Worm (Caenorhabditis elegans) whole organism, L2 larva: ENCODE measurements around the gene oac-38.

Source experiments
- F13H6.1 ChIP-seq: sonication (generic microtip); optimal IDR thresholded peaks from 2 replicates; lab custom pipeline; 2016; ENCODE audit warnings: missing genetic modification characterization, missing compliant biosample characterization
- Y55F3AM.14 ChIP-seq: fragments of 200-800 bp; sonication (Bioruptor generic); optimal IDR thresholded peaks from 2 replicates; lab custom pipeline; 2018; ENCODE audit warnings: mild to moderate bottlenecking, missing genetic modification characterization, missing compliant biosample characterization
- ZK546.5 ChIP-seq: sonication (generic microtip); optimal IDR thresholded peaks from 2 replicates; lab custom pipeline; 2017; ENCODE audit warnings: missing biosample characterization, missing genetic modification characterization
- alr-1 ChIP-seq: fragments of 150-350 bp; optimal IDR thresholded peaks from 2 replicates; lab custom pipeline; 2014; ENCODE audit warnings: missing biosample characterization, missing genetic modification characterization
- aly-2 ChIP-seq: fragments of 150-350 bp; optimal IDR thresholded peaks from 2 replicates; lab custom pipeline; 2014; ENCODE audit warnings: missing biosample characterization, missing genetic modification characterization
- ama-1 ChIP-seq: fragments of 150-350 bp; optimal IDR thresholded peaks from 2 replicates; lab custom pipeline; 2018; ENCODE audit warnings: inconsistent platforms
- blmp-1 ChIP-seq: sonication (generic microtip); optimal IDR thresholded peaks from 2 replicates; lab custom pipeline; 2017; ENCODE audit warnings: missing genetic modification characterization, mild to moderate bottlenecking, missing compliant biosample characterization, antibody characterized with exemption, moderate library complexity; ENCODE audit not compliant: insufficient read depth
- ceh-82 ChIP-seq: fragments of 150-350 bp; optimal IDR thresholded peaks from 2 replicates; lab custom pipeline; 2014; ENCODE audit warnings: missing biosample characterization, missing genetic modification characterization
- crh-2 ChIP-seq: sonication (generic microtip); optimal IDR thresholded peaks from 2 replicates; lab custom pipeline; 2017; ENCODE audit warnings: missing biosample characterization, missing genetic modification characterization
- dmd-4 ChIP-seq: sonication (generic microtip); optimal IDR thresholded peaks from 2 replicates; lab custom pipeline; 2017; ENCODE audit warnings: missing biosample characterization, missing genetic modification characterization
- egl-27 ChIP-seq: sonication (generic microtip); optimal IDR thresholded peaks from 3 replicates; lab custom pipeline; 2017; ENCODE audit warnings: missing biosample characterization, missing genetic modification reagents, missing genetic modification characterization
- elt-1 ChIP-seq: fragments of 150-350 bp; optimal IDR thresholded peaks from 2 replicates; lab custom pipeline; 2014; ENCODE audit warnings: missing biosample characterization, missing genetic modification characterization
- elt-3 ChIP-seq: sonication (generic microtip); optimal IDR thresholded peaks from 2 replicates; lab custom pipeline; 2017; ENCODE audit warnings: missing biosample characterization, missing genetic modification characterization
- fos-1 ChIP-seq: fragments of 150-350 bp; optimal IDR thresholded peaks from 2 replicates; lab custom pipeline; 2014; ENCODE audit warnings: missing biosample characterization, missing genetic modification characterization
- lin-13 ChIP-seq: fragments of 150-350 bp; optimal IDR thresholded peaks from 2 replicates; lab custom pipeline; 2014; ENCODE audit warnings: missing biosample characterization, missing genetic modification reagents, missing genetic modification characterization
- mab-5 ChIP-seq: fragments of 150-350 bp; optimal IDR thresholded peaks from 2 replicates; lab custom pipeline; 2014; ENCODE audit warnings: missing biosample characterization, missing genetic modification characterization
- mbf-1 ChIP-seq: sonication (generic microtip); optimal IDR thresholded peaks from 2 replicates; lab custom pipeline; 2017; ENCODE audit warnings: missing biosample characterization, missing genetic modification characterization
- mdl-1 ChIP-seq, 2 experiments: fragments of 150-350 bp in 1 of 2; sonication (generic microtip) in 1 of 2; optimal IDR thresholded peaks; 2 replicates each; lab custom pipeline; 2017; ENCODE audit warnings: missing biosample characterization in 2 of 2, missing genetic modification characterization in 2 of 2
- nhr-10 ChIP-seq: sonication (generic microtip); optimal IDR thresholded peaks from 2 replicates; lab custom pipeline; 2017; ENCODE audit warnings: missing biosample characterization, missing genetic modification characterization
- nhr-11 ChIP-seq: fragments of 150-350 bp; optimal IDR thresholded peaks from 2 replicates; lab custom pipeline; 2014; ENCODE audit warnings: missing biosample characterization, missing genetic modification characterization
- nhr-12 ChIP-seq: fragments of 150-350 bp; optimal IDR thresholded peaks from 2 replicates; lab custom pipeline; 2014; ENCODE audit warnings: missing biosample characterization, missing genetic modification characterization
- nhr-129 ChIP-seq: fragments of 150-350 bp; optimal IDR thresholded peaks from 2 replicates; lab custom pipeline; 2014; ENCODE audit warnings: missing biosample characterization, missing genetic modification characterization
- nhr-21 ChIP-seq: fragments of 150-350 bp; optimal IDR thresholded peaks from 2 replicates; lab custom pipeline; 2014; ENCODE audit warnings: missing biosample characterization, missing genetic modification characterization
- nhr-23 ChIP-seq: fragments of 150-350 bp; optimal IDR thresholded peaks from 2 replicates; lab custom pipeline; 2014; ENCODE audit warnings: missing biosample characterization, missing genetic modification reagents, missing genetic modification characterization
- nhr-237 ChIP-seq: fragments of 150-350 bp; optimal IDR thresholded peaks from 2 replicates; lab custom pipeline; 2014; ENCODE audit warnings: missing biosample characterization, missing genetic modification characterization
- nhr-6 ChIP-seq: fragments of 150-350 bp; optimal IDR thresholded peaks from 2 replicates; lab custom pipeline; 2014; ENCODE audit warnings: missing biosample characterization, missing genetic modification characterization
- nhr-77 ChIP-seq: fragments of 150-350 bp; optimal IDR thresholded peaks from 2 replicates; lab custom pipeline; 2014; ENCODE audit warnings: missing biosample characterization, missing genetic modification characterization
- sem-4 ChIP-seq: fragments of 150-350 bp; optimal IDR thresholded peaks from 2 replicates; lab custom pipeline; 2014; ENCODE audit warnings: missing biosample characterization, missing genetic modification reagents, missing genetic modification characterization
- skn-1 ChIP-seq: sonication (generic microtip); optimal IDR thresholded peaks from 2 replicates; lab custom pipeline; 2017; ENCODE audit warnings: missing biosample characterization, missing genetic modification characterization
- sma-3 ChIP-seq: sonication (generic microtip); optimal IDR thresholded peaks from 2 replicates; lab custom pipeline; 2016; ENCODE audit warnings: missing genetic modification reagents, missing genetic modification characterization, missing compliant biosample characterization
- sma-9 ChIP-seq, 2 experiments: fragments of 150-350 bp in 1 of 2; sonication (generic microtip) in 1 of 2; optimal IDR thresholded peaks; 2 replicates each; lab custom pipeline; 2014 to 2016; ENCODE audit warnings: missing genetic modification characterization in 2 of 2, mild to moderate bottlenecking in 1 of 2, missing biosample characterization in 1 of 2, missing compliant biosample characterization in 1 of 2, missing genetic modification reagents in 1 of 2, moderate library complexity in 1 of 2
- snpc-4 ChIP-seq: fragments of 150-350 bp; optimal IDR thresholded peaks from 2 replicates; lab custom pipeline; 2014; ENCODE audit warnings: missing biosample characterization, missing genetic modification characterization
- unc-39 ChIP-seq: fragments of 150-350 bp; optimal IDR thresholded peaks from 2 replicates; lab custom pipeline; 2014; ENCODE audit warnings: missing biosample characterization, missing genetic modification characterization
- unc-62 ChIP-seq: fragments of 150-350 bp; optimal IDR thresholded peaks from 2 replicates; lab custom pipeline; 2014; ENCODE audit warnings: missing biosample characterization, missing genetic modification reagents, missing genetic modification characterization
- zag-1 ChIP-seq: fragments of 150-350 bp; optimal IDR thresholded peaks from 2 replicates; lab custom pipeline; 2014; ENCODE audit warnings: missing biosample characterization, missing genetic modification characterization
- ztf-1 ChIP-seq: fragments of 200-800 bp; sonication (Bioruptor generic); conservative IDR thresholded peaks from 2 replicates; pipeline ENCODE4 v1.3.6; 2022; ENCODE audit warnings: missing genetic modification characterization, missing compliant biosample characterization
- ztf-4 ChIP-seq: fragments of 150-350 bp; optimal IDR thresholded peaks from 2 replicates; lab custom pipeline; 2014; ENCODE audit warnings: missing biosample characterization, missing genetic modification characterization

The oac-38 gene

DNA sequence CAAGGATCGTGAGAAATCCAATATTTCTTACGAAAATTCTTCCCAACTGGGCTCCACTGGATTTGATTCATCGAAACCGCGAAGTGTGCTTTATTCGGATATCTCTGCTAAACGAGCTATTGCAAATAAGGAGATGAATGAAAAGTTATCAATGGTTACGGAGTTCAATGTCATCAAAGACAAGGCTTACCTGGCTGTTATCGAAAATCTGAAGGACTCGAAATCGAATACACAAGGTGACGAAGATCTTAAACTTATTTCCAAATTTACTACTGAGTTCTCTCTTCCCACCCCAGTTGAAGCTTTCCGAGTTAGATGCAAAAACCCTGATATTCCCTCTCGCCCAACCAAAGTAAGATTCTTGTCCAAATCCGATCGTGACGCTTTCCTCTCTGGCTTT is 33.1 kb upstream of the oac-38 start:
- TF ChIP-seq sma-9 (GFP tag; optimal IDR thresholded peaks at IDR 0.05; lab: Kevin White, UChicago) (no peak), sma-9 (tag; optimal IDR thresholded peaks at IDR 0.05; lab: Kevin White, UChicago) (no peak), nhr-129 (no peak), crh-2 (no peak), sma-3 (GFP tag; lab: Kevin White, UChicago) (no peak), unc-62 (GFP tag; lab: Kevin White, UChicago) (no peak), mbf-1 (no peak), ztf-4 (tag; lab: Kevin White, UChicago) (no peak), nhr-23 (no peak), lin-13 (GFP tag; lab: Kevin White, UChicago) (no peak), skn-1 (tag; lab: Kevin White, UChicago) (no peak), mab-5 (tag; lab: Kevin White, UChicago) (no peak), nhr-21 (tag; lab: Kevin White, UChicago) (no peak), sem-4 (no peak), aly-2 (tag; lab: Kevin White, UChicago) (no peak)

DNA sequence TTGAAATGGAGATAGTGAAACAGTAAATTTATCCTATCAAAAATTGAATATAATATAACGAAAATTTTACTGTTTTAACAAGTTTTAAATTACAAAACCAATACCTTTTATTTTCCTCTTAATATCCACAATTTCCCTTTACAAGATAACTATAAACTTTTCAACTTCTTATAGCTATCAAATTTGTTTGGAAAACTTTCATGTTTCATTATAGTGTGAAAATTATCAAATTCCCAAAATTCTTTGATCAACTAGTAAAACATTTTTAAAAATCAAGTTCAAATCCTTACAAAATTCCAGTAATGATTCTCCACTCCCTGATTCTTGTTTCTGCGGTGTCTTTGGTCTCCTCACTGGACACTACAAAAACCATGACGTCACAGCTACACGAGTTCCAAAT is 28.9 kb upstream of the oac-38 start, which contains the start of gene R05A10.1:
R05A10.1 (plus strand) TSS at position 301 of the 400 bp plus-strand sequence.
- no peak for TF ChIP-seq ztf-1 (GFP tag; lab: Robert Waterston, UW)
- TF ChIP-seq snpc-4 = no peak
- TF ChIP-seq nhr-129 = no peak
- TF ChIP-seq sem-4 = no peak
- TF ChIP-seq nhr-77 = no peak
- TF ChIP-seq ceh-82 = no peak
- TF ChIP-seq blmp-1 (tag; lab: Kevin White, UChicago) = no peak
- no peak for TF ChIP-seq zag-1 (tag; lab: Kevin White, UChicago)
- TF ChIP-seq elt-1 (tag; lab: Kevin White, UChicago) = no peak
- TF ChIP-seq fos-1 (tag; lab: Kevin White, UChicago) = no peak
- TF ChIP-seq mdl-1 (tag; optimal IDR thresholded peaks at IDR 0.05; lab: Kevin White, UChicago) = no peak
- TF ChIP-seq unc-39 = no peak
- TF ChIP-seq ZK546.5 = no peak
- no peak for TF ChIP-seq elt-3
- no peak for TF ChIP-seq unc-62 (GFP tag; lab: Kevin White, UChicago)
- no peak for TF ChIP-seq F13H6.1

DNA sequence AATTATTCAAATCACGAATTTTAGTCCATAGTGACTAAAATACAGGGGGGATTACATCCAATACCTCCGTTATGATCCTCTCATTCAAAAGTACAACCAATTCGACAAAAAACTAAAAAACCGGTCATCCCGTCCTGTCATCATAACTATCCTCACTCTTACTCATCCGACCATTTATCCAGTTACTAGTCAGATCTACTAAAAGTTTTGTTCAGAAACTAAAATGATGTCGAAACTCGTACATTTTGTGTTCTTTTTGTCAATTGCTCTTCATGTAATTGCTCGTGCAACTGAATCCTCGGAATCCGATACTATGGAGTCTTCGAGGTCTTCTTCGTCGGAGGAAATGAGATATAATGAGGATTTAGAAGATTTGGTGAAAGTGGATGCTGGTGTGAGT is 23.9 kb upstream of the oac-38 start, which contains the start of gene R05A10.2:
R05A10.2 (plus strand) TSS at position 214 of the 400 bp plus-strand sequence.
- TF ChIP-seq Y55F3AM.14 (GFP tag; lab: Kevin White, UChicago) (no peak), nhr-10 (tag; lab: Kevin White, UChicago) (no peak), ceh-82 (no peak)
- TF ChIP-seq, all 48 proteins: peak for 0

DNA sequence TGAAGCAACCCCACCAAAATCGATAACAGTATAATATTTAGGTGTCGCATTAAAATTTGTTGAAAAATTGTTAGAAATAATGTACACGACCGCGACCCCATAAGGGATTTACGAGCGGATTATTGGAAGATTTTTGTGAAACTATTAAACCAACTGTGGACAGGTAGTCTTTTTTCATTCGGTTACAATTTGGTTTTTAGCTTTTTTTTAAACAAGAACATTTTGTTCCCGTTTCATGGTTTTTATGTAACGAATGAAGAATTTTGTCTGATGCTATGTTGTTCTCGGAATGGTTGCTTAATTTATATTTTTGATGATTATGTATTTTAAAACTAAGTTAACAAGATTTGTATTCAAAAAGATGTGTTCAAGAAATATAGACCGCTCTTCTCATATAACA is 23.2 kb upstream of the oac-38 start, which contains the start of gene R05A10.3:
R05A10.3 (minus strand) TSS at position 101 of the 400 bp plus-strand sequence.
- TF ChIP-seq egl-27 (tag; lab: Kevin White, UChicago) (no peak), ztf-1 (GFP tag; lab: Robert Waterston, UW) (no peak), dmd-4 (tag; lab: Kevin White, UChicago) (no peak), blmp-1 (tag; lab: Kevin White, UChicago) (no peak), nhr-11 (tag; lab: Kevin White, UChicago) (no peak), alr-1 (no peak), nhr-12 (tag; lab: Kevin White, UChicago) (no peak), nhr-6 (tag; lab: Kevin White, UChicago) (no peak), ama-1 (lab: Kevin White, UChicago) (no peak), nhr-237 (tag; lab: Kevin White, UChicago) (no peak), nhr-21 (tag; lab: Kevin White, UChicago) (no peak), ceh-82 (no peak), elt-3 (no peak)

DNA sequence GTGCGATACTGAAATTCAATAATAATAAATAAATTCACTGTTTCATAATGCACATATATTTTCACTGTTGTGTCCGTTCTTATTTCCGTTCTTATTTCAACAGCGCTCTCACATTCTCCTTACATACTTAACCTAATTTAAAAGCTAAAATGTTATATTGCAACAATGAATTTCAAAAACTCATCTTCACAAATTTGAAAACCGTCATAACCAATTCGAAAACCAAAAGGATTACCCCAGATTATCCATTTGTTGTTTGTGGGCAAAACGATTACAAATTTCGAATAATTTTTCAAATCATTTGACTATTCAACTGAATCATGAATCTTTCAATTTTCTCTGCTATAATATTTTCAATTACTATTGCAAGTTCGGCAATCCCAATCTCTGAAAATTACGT is 19.0 kb upstream of the oac-38 start, which contains the start of gene R05A10.4:
R05A10.4 (plus strand) TSS at position 301 of the 400 bp plus-strand sequence.
- TF ChIP-seq ztf-1 (GFP tag; lab: Robert Waterston, UW) = no peak
- no peak for TF ChIP-seq alr-1
